Worm (Caenorhabditis elegans): ENCODE measurements around the gene aat-2.
A peak's percentile ranks its signal among the peaks of the same experiment; 100 is the strongest.

aat-2 gene

DNA sequence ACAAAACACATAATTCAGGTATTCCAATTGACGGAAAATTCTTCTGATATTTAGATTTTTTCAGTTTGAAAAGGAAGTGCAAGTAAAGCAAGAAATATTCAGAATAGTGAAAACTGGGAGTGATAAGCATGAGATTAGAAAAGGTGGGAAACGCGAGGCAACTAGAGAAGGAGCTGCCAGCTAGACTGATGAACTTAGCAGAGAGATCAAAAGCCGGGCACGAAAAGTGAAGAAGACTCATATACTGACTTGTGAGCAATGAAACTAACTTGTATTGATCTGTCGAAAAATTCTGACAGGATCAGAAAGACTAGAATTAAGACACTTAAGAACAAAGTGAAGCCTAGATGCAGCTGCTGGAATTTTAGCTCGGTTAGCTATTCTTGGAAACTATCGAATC, 15.3 kb upstream of the aat-2 start, which contains the start of gene nhr-36:
TSS of gene nhr-36 (minus strand) at position 101 of the 400 bp plus-strand sequence.
- no peak for TF ChIP-seq him-1 (tag; optimal IDR thresholded peaks at IDR 0.05)
- TF ChIP-seq W03F9.2 (tag; optimal IDR thresholded peaks at IDR 0.05) = no peak
- no peak for TF ChIP-seq dao-5 (tag; optimal IDR thresholded peaks at IDR 0.05)

DNA sequence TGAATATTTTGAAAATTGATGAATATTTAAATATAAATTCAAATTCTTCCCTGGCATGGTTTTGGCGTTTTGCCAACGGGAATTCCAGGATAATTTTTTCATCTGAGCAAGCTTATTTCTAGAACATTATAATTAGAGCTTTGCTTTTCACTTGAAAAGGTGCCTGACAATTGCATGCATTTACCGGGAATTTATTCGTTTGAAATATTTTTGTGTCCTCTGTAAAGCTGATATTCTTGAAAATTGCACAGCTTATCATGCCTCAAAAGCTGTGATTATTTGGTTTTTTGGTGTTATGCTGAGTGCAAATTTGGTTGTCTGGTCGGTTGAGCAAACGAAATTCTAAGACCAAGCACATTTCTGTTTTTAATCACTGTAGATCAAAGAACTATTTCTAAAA, 14.3 kb upstream of the aat-2 start:
- no peak for TF ChIP-seq W03F9.2 (tag; optimal IDR thresholded peaks at IDR 0.05)
- no peak for TF ChIP-seq him-1 (tag; optimal IDR thresholded peaks at IDR 0.05)
- no peak for TF ChIP-seq dao-5 (tag; optimal IDR thresholded peaks at IDR 0.05)

DNA sequence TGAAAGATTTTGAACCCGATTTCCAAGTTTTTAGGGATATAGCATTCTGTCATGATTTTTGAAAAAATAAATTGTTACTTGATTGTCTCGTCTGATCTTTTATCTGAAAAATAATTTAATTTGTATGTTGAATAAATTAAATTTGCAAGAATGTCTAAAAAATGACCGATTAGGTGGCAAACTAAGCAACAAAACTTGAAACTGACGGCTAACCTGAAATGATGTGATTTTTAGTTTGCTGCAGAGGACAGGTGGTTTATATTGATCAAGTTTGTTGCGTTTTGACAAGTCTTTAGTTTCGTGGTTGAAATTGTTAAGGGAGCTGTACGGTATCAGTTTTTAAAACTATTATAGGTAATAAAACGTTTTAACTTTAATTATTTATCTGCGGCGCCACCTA, 11.3 kb upstream of the aat-2 start, which contains the start of gene F07C3.16:
TSS of gene F07C3.16 (minus strand) at position 101 of the 400 bp plus-strand sequence.
- TF ChIP-seq dao-5 (tag; optimal IDR thresholded peaks at IDR 0.05) = no peak
- no peak for TF ChIP-seq him-1 (tag; optimal IDR thresholded peaks at IDR 0.05)
- no peak for TF ChIP-seq W03F9.2 (tag; optimal IDR thresholded peaks at IDR 0.05)

DNA sequence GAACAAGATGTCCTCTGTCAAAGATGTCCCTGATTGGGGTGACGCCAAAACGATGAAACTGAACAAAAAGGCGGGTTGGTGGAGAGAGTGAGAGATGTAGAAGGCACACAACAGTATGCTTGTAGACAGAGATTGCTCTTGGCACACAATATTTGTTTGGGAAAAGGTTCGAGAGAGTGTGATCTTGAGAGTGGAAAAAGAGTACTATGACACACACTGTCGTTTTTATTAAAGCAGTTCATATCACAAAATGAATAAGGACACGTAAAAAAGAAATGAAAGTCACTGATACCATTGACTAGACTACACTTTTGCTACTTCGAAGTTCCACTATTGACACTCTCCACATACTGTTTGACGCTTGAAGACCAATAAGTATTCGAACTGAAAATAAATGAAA, 9.3 kb upstream of the aat-2 start:
- TF ChIP-seq him-1 (tag; optimal IDR thresholded peaks at IDR 0.05) (no peak), W03F9.2 (tag; optimal IDR thresholded peaks at IDR 0.05) (no peak), dao-5 (tag; optimal IDR thresholded peaks at IDR 0.05) (no peak)

DNA sequence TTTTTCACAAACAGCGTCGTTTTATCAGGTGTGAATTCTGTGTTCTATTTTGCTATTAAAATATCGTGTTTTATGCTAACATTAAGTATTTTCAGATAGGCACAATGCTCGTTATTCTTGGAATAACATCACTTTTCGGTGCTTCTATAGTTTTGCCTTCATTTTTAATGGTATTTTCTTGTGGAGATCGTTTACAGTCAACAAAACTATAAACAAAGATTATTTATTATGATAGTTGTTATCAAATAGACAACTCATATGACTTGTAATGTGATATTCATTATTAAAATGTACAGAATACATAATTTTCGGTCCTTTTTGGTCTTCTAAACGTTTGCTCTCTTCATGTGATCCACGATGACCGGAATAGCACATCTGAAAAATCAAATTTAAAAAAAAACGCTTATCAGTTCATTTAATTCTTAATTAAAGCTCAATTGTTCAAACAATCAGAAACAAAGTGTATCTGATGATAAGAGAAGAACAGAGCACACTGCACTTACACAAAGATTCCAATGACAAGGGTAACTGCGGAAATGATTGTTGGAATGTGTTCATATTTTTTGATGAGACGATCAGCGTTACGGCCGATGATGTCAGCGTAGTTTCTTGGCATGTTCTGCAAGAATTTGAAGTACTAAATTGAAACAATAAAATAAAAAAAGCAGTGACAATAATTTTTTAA, 8.0 kb upstream of the aat-2 start, which contains the start of gene F07C3.9:
TSS of gene F07C3.9 (minus strand) at position 635 of the 685 bp plus-strand sequence.
- no peak for TF ChIP-seq him-1 (tag; optimal IDR thresholded peaks at IDR 0.05)
- TF ChIP-seq dao-5 (tag; optimal IDR thresholded peaks at IDR 0.05) = no peak

- TF ChIP-seq dao-5 (tag; optimal IDR thresholded peaks at IDR 0.05) = no peak
- no peak for TF ChIP-seq him-1 (tag; optimal IDR thresholded peaks at IDR 0.05)
- no peak for TF ChIP-seq W03F9.2 (tag; optimal IDR thresholded peaks at IDR 0.05)
These were observed 3.8 kb upstream of the aat-2 start, which contains the start of gene ptd-2 for ce11 chrV:9249932-9250331. ptd-2 (plus strand) TSS chrV:9250232.

- TF ChIP-seq him-1 (tag; optimal IDR thresholded peaks at IDR 0.05) = no peak
- TF ChIP-seq dao-5 (tag; optimal IDR thresholded peaks at IDR 0.05) = no peak
- no peak for TF ChIP-seq W03F9.2 (tag; optimal IDR thresholded peaks at IDR 0.05)
These were observed 3.0 kb upstream of the aat-2 start, which contains the start of gene str-94 for ce11 chrV:9249206-9249605. str-94 (minus strand) TSS chrV:9249306.

ce11 chrV:9247416-9247815, 1.3 kb upstream of the aat-2 start:
- TF ChIP-seq W03F9.2 (tag; optimal IDR thresholded peaks at IDR 0.05) (no peak), dao-5 (tag; optimal IDR thresholded peaks at IDR 0.05) (no peak), him-1 (tag; optimal IDR thresholded peaks at IDR 0.05) (no peak)

- TF ChIP-seq dao-5 (tag; optimal IDR thresholded peaks at IDR 0.05) (no peak), W03F9.2 (tag; optimal IDR thresholded peaks at IDR 0.05) (peak; percentile 13), him-1 (tag; optimal IDR thresholded peaks at IDR 0.05) (no peak)
These were observed 2.8 kb downstream of the aat-2 start, which contains the start of gene glo-4 for ce11 chrV:9243171-9243996. glo-4 (minus strand) TSS chrV:9243221.

ce11 chrV:9232296-9232695, 13.9 kb downstream of the aat-2 start, which contains the start of gene F07C3.3:
F07C3.3 (minus strand) TSS chrV:9232396.
- TF ChIP-seq dao-5 (tag; optimal IDR thresholded peaks at IDR 0.05) = no peak
- TF ChIP-seq W03F9.2 (tag; optimal IDR thresholded peaks at IDR 0.05) = no peak
- no peak for TF ChIP-seq him-1 (tag; optimal IDR thresholded peaks at IDR 0.05)

ce11 chrV:9225675-9226144, 20.4 kb downstream of the aat-2 start, which contains the start of gene F07C3.2:
F07C3.2 (plus strand) TSS chrV:9226094.
- peak; percentile 23 for TF ChIP-seq him-1 (tag; optimal IDR thresholded peaks at IDR 0.05)
- no peak for TF ChIP-seq dao-5 (tag; optimal IDR thresholded peaks at IDR 0.05)

DNA sequence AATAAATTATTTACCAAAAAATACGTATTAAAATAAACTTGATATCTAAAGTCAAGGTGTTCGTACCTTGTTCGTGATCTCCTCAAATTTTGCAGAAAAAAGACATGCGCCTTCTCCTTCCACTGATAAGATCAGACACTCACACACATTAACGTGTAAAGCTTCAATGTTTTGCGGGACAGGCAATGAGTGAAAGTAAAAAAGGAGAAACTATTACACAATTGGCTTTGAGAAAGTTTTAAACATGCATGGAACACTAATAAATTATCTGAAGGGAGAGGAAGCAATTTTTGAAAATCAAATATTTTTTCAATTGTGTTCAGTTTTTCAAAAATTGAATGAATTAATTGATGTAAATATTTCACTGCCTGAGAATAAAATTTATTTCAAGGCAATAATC, 21.2 kb downstream of the aat-2 start:
- TF ChIP-seq dao-5 (tag; optimal IDR thresholded peaks at IDR 0.05) (no peak), him-1 (tag; optimal IDR thresholded peaks at IDR 0.05) (no peak), W03F9.2 (tag; optimal IDR thresholded peaks at IDR 0.05) (no peak)

DNA sequence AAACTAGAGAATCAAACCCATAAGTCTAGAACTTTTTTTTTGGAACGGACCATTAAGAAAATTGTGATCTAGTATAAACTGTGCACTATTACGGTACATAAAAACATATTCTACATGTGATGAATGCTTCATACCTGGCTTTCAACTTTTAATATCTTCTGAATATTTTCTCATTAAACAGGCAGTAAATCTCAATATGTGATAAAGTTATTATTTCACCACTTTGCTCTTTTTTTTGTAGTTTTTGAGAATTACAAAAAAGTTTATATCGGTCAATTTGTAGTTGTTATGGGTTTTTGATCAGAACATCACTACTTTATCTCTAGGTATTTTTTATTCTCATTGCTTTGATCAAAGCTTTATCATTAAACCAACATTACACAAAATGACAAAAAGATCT, 21.8 kb downstream of the aat-2 start:
- TF ChIP-seq W03F9.2 (tag; optimal IDR thresholded peaks at IDR 0.05) (no peak), dao-5 (tag; optimal IDR thresholded peaks at IDR 0.05) (no peak)

- TF ChIP-seq dao-5 (tag; optimal IDR thresholded peaks at IDR 0.05) = no peak
- TF ChIP-seq W03F9.2 (tag; optimal IDR thresholded peaks at IDR 0.05) = no peak
These were observed 23.3 kb downstream of the aat-2 start for ce11 chrV:9222819-9223218.

Data from whole organism, L4/young adult.